Worm (Caenorhabditis elegans) whole organism, mixed stage, embryonic: Measurements from ENCODE around the gene F54H12.8.

Experiments used
- M03D4.4 ChIP-seq: sonication (generic microtip); optimal IDR thresholded peaks from 2 replicates; lab custom pipeline; 2017; ENCODE audit warnings: mild to moderate bottlenecking, missing genetic modification characterization, missing compliant biosample characterization
- bed-3 ChIP-seq: fragments of 200-800 bp; sonication (Bioruptor generic); optimal IDR thresholded peaks from 3 replicates; lab custom pipeline; 2018; ENCODE audit warnings: mild to moderate bottlenecking, missing genetic modification characterization, moderate library complexity, missing compliant biosample characterization
- blmp-1 ChIP-seq: fragments of 150-350 bp; optimal IDR thresholded peaks from 2 replicates; lab custom pipeline; 2014; ENCODE audit warnings: missing biosample characterization, missing genetic modification characterization
- ceh-39 ChIP-seq: fragments of 150-350 bp; optimal IDR thresholded peaks from 2 replicates; lab custom pipeline; 2014; ENCODE audit warnings: missing biosample characterization, missing genetic modification characterization
- cnd-1 ChIP-seq: fragments of 200-800 bp; sonication (Bioruptor generic); optimal IDR thresholded peaks from 2 replicates; lab custom pipeline; 2018; ENCODE audit warnings: mild to moderate bottlenecking, missing genetic modification characterization, missing compliant biosample characterization
- drap-1 ChIP-seq: fragments of 200-800 bp; sonication (Bioruptor generic); optimal IDR thresholded peaks from 3 replicates; lab custom pipeline; 2018; ENCODE audit warnings: mild to moderate bottlenecking, missing genetic modification characterization, missing compliant biosample characterization
- lin-13 ChIP-seq: fragments of 150-350 bp; optimal IDR thresholded peaks from 2 replicates; lab custom pipeline; 2014; ENCODE audit warnings: missing biosample characterization, missing genetic modification characterization
- lsy-2 ChIP-seq: fragments of 150-350 bp; optimal IDR thresholded peaks from 2 replicates; lab custom pipeline; 2014; ENCODE audit warnings: missing biosample characterization, missing genetic modification characterization
- mls-2 ChIP-seq: sonication (generic microtip); optimal IDR thresholded peaks from 2 replicates; lab custom pipeline; 2016; ENCODE audit warnings: mild to moderate bottlenecking, missing genetic modification characterization, moderate library complexity, missing compliant biosample characterization
- nhr-12 ChIP-seq: fragments of 150-350 bp; optimal IDR thresholded peaks from 2 replicates; lab custom pipeline; 2014; ENCODE audit warnings: missing biosample characterization, missing genetic modification characterization
- nhr-28 ChIP-seq: fragments of 150-350 bp; optimal IDR thresholded peaks from 2 replicates; lab custom pipeline; 2014; ENCODE audit warnings: missing biosample characterization, missing genetic modification characterization
- nhr-76 ChIP-seq: sonication (generic microtip); optimal IDR thresholded peaks from 2 replicates; lab custom pipeline; 2017; ENCODE audit warnings: missing biosample characterization, missing genetic modification characterization
- pha-4 ChIP-seq: fragments of 150-350 bp; optimal IDR thresholded peaks from 2 replicates; lab custom pipeline; 2018; ENCODE audit warnings: missing biosample characterization, missing genetic modification reagents, missing genetic modification characterization
- sem-2 ChIP-seq: fragments of 200-800 bp; sonication (Bioruptor generic); optimal IDR thresholded peaks from 2 replicates; lab custom pipeline; 2018; ENCODE audit warnings: mild to moderate bottlenecking, missing genetic modification characterization, missing compliant biosample characterization
- snpc-4 ChIP-seq: fragments of 150-350 bp; optimal IDR thresholded peaks from 2 replicates; lab custom pipeline; 2014; ENCODE audit warnings: missing biosample characterization, missing genetic modification characterization
- sptf-1 ChIP-seq: sonication (generic microtip); optimal IDR thresholded peaks from 2 replicates; lab custom pipeline; 2017; ENCODE audit warnings: mild to moderate bottlenecking, missing genetic modification characterization, moderate library complexity, missing compliant biosample characterization
- zip-8 ChIP-seq: fragments of 150-350 bp; optimal IDR thresholded peaks from 2 replicates; lab custom pipeline; 2014; ENCODE audit warnings: missing biosample characterization, missing genetic modification characterization

Gene F54H12.8

ce11 chrIII:7917667-7918066 is 51.4 kb downstream of the F54H12.8 start, which contains the start of gene gly-3:
Gene gly-3, minus strand, starts transcription at chrIII:7917767.
- no peak for TF ChIP-seq zip-8 (tag; lab: Kevin White, UChicago)
- no peak for TF ChIP-seq lsy-2 (tag; lab: Kevin White, UChicago)
- no peak for TF ChIP-seq cnd-1
- no peak for TF ChIP-seq mls-2 (tag; lab: Kevin White, UChicago)
- no peak for TF ChIP-seq sptf-1 (tag; lab: Kevin White, UChicago)
- TF ChIP-seq nhr-12 (tag; lab: Kevin White, UChicago) = no peak
- no peak for TF ChIP-seq M03D4.4 (tag; lab: Kevin White, UChicago)
- TF ChIP-seq nhr-76 (tag; lab: Kevin White, UChicago) = no peak
- no peak for TF ChIP-seq pha-4 (tag; lab: Kevin White, UChicago)
- no peak for TF ChIP-seq nhr-28
- TF ChIP-seq blmp-1 (tag; lab: Kevin White, UChicago) = no peak
- TF ChIP-seq lin-13 = no peak
- TF ChIP-seq drap-1 (GFP tag; lab: Kevin White, UChicago) = no peak
- no peak for TF ChIP-seq snpc-4
- TF ChIP-seq sem-2 (GFP tag; lab: Kevin White, UChicago) = no peak
- TF ChIP-seq ceh-39 (tag; lab: Kevin White, UChicago) = no peak
- TF ChIP-seq bed-3 = no peak
